Worm (Caenorhabditis elegans) whole organism, L2 larva: ENCODE data around the gene mrpl-1.

Experiments
- Y55F3AM.14 ChIP-seq: fragments of 200-800 bp; sonication (Bioruptor generic); optimal IDR thresholded peaks from 2 replicates; lab custom pipeline; 2018; ENCODE audit warnings: mild to moderate bottlenecking, missing genetic modification characterization, missing compliant biosample characterization
- aly-2 ChIP-seq: fragments of 150-350 bp; optimal IDR thresholded peaks from 2 replicates; lab custom pipeline; 2014; ENCODE audit warnings: missing biosample characterization, missing genetic modification characterization
- elt-1 ChIP-seq: fragments of 150-350 bp; optimal IDR thresholded peaks from 2 replicates; lab custom pipeline; 2014; ENCODE audit warnings: missing biosample characterization, missing genetic modification characterization
- nhr-237 ChIP-seq: fragments of 150-350 bp; optimal IDR thresholded peaks from 2 replicates; lab custom pipeline; 2014; ENCODE audit warnings: missing biosample characterization, missing genetic modification characterization
- unc-39 ChIP-seq: fragments of 150-350 bp; optimal IDR thresholded peaks from 2 replicates; lab custom pipeline; 2014; ENCODE audit warnings: missing biosample characterization, missing genetic modification characterization
- zag-1 ChIP-seq: fragments of 150-350 bp; optimal IDR thresholded peaks from 2 replicates; lab custom pipeline; 2014; ENCODE audit warnings: missing biosample characterization, missing genetic modification characterization

ce11 chrIV:7712252-7712651 is 2.8 kb upstream of the mrpl-1 start:
- TF ChIP-seq elt-1 (no peak), nhr-237 (tag; lab: Kevin White, UChicago) (no peak), aly-2 (tag; lab: Kevin White, UChicago) (no peak), unc-39 (tag; lab: Kevin White, UChicago) (no peak), Y55F3AM.14 (GFP tag; lab: Kevin White, UChicago) (no peak), zag-1 (tag; lab: Kevin White, UChicago) (no peak)
